Fruit fly (Drosophila melanogaster) whole organism, embryonic: Measurements from ENCODE around the gene BckdhA.
A peak's percentile ranks its signal among the peaks of the same experiment; 100 is the strongest.

Experiments
- Bgb ChIP-seq: fragments of 200-800 bp; sonication (Bioruptor generic); IDR thresholded peaks from 2 replicates; pipeline ENCODE4 v1.3.6; 2022; ENCODE audit warnings: missing biosample characterization, missing genetic modification characterization; ENCODE audit not compliant: partially characterized antibody
- CG10543 ChIP-seq: fragments of 200-800 bp; sonication (Bioruptor generic); optimal IDR thresholded peaks from 3 replicates; lab custom pipeline; 2017; ENCODE audit warnings: missing biosample characterization, mild to moderate bottlenecking, missing genetic modification characterization, moderate library complexity
- CG12744 ChIP-seq: fragments of 200-800 bp; sonication (Bioruptor generic); optimal IDR thresholded peaks from 2 replicates; lab custom pipeline; 2016; ENCODE audit warnings: missing biosample characterization, missing genetic modification characterization
- CG12769 ChIP-seq: fragments of 200-800 bp; sonication (Bioruptor generic); optimal IDR thresholded peaks from 2 replicates; lab custom pipeline; 2019; ENCODE audit warnings: missing biosample characterization, mild to moderate bottlenecking, missing genetic modification characterization, moderate library complexity
- CG12942 ChIP-seq: fragments of 200-800 bp; sonication (Bioruptor generic); optimal IDR thresholded peaks from 3 replicates; lab custom pipeline; 2016; ENCODE audit warnings: missing biosample characterization, missing genetic modification characterization
- CG13424 ChIP-seq: fragments of 200-800 bp; sonication (Bioruptor generic); optimal IDR thresholded peaks from 2 replicates; lab custom pipeline; 2019; ENCODE audit warnings: missing biosample characterization, mild to moderate bottlenecking, missing genetic modification characterization, moderate library complexity
- CG14014 ChIP-seq: fragments of 200-800 bp; sonication (Bioruptor generic); IDR thresholded peaks from 2 replicates; pipeline ENCODE4 v1.3.6; 2022; ENCODE audit warnings: missing biosample characterization, missing genetic modification characterization
- CG14860 ChIP-seq: fragments of 200-800 bp; sonication (Bioruptor generic); IDR thresholded peaks from 3 replicates; pipeline ENCODE4 v1.3.6; 2022; ENCODE audit warnings: missing biosample characterization, missing genetic modification characterization; ENCODE audit not compliant: partially characterized antibody
- CG15601 ChIP-seq: fragments of 200-800 bp; sonication (Bioruptor generic); optimal IDR thresholded peaks from 3 replicates; lab custom pipeline; 2019; ENCODE audit warnings: missing biosample characterization, mild to moderate bottlenecking, missing genetic modification characterization, moderate library complexity
- CG17186 ChIP-seq: fragments of 200-800 bp; sonication (Bioruptor generic); optimal IDR thresholded peaks from 3 replicates; lab custom pipeline; 2017; ENCODE audit warnings: missing biosample characterization, missing genetic modification reagents, missing genetic modification characterization
- CG30431 ChIP-seq: fragments of 200-800 bp; sonication (Bioruptor generic); optimal IDR thresholded peaks from 2 replicates; lab custom pipeline; 2017; ENCODE audit warnings: missing biosample characterization, missing genetic modification characterization
- CG33557 ChIP-seq: fragments of 200-800 bp; sonication (Bioruptor generic); optimal IDR thresholded peaks from 2 replicates; lab custom pipeline; 2019; ENCODE audit warnings: missing biosample characterization, mild to moderate bottlenecking, missing genetic modification characterization, moderate library complexity
- CG34224 ChIP-seq: fragments of 200-800 bp; sonication (Bioruptor generic); IDR thresholded peaks from 3 replicates; pipeline ENCODE4 v1.3.6; 2022; ENCODE audit warnings: missing biosample characterization, missing genetic modification characterization; ENCODE audit not compliant: partially characterized antibody
- CG42726 ChIP-seq: fragments of 200-800 bp; sonication (Bioruptor generic); IDR thresholded peaks from 2 replicates; pipeline ENCODE4 v1.3.6; 2022; ENCODE audit warnings: missing biosample characterization, missing genetic modification characterization; ENCODE audit not compliant: partially characterized antibody
- CG4282 ChIP-seq: fragments of 200-800 bp; sonication (Bioruptor generic); optimal IDR thresholded peaks from 2 replicates; lab custom pipeline; 2016; ENCODE audit warnings: missing biosample characterization, missing genetic modification characterization
- CG4424 ChIP-seq: fragments of 200-800 bp; sonication (Bioruptor generic); optimal IDR thresholded peaks from 3 replicates; lab custom pipeline; 2016; ENCODE audit warnings: missing biosample characterization, missing genetic modification characterization
- CG7987 ChIP-seq: fragments of 200-800 bp; sonication (Bioruptor generic); optimal IDR thresholded peaks from 2 replicates; lab custom pipeline; 2018; ENCODE audit warnings: missing biosample characterization, mild to moderate bottlenecking, missing genetic modification characterization, moderate library complexity
- CG8388 ChIP-seq: fragments of 200-800 bp; sonication (Bioruptor generic); optimal IDR thresholded peaks from 2 replicates; lab custom pipeline; 2019; ENCODE audit warnings: missing biosample characterization, mild to moderate bottlenecking, missing genetic modification characterization, moderate library complexity
- CG8944 ChIP-seq: fragments of 200-800 bp; sonication (Bioruptor generic); optimal IDR thresholded peaks from 3 replicates; lab custom pipeline; 2016; ENCODE audit warnings: missing biosample characterization, missing genetic modification characterization
- CG9215 ChIP-seq: fragments of 200-800 bp; sonication (Bioruptor generic); IDR thresholded peaks from 2 replicates; pipeline ENCODE4 v1.3.6; 2022; ENCODE audit warnings: missing biosample characterization, missing genetic modification characterization
- Dfd ChIP-seq, 2 experiments: fragments of >200 bp; optimal IDR thresholded peaks; 2 replicates each; lab custom pipeline; 2017; ENCODE audit warnings: missing biosample characterization in 2 of 2, missing genetic modification characterization in 2 of 2
- Gsc ChIP-seq: fragments of 200-800 bp; sonication (Bioruptor generic); IDR thresholded peaks from 2 replicates; pipeline ENCODE4 v1.3.6; 2022; ENCODE audit warnings: missing biosample characterization, missing genetic modification characterization
- H2.0 ChIP-seq: fragments of 200-800 bp; sonication (Bioruptor generic); IDR thresholded peaks from 2 replicates; pipeline ENCODE4 v1.3.6; 2022; ENCODE audit warnings: missing biosample characterization, missing genetic modification characterization
- HHEX ChIP-seq: fragments of 200-800 bp; sonication (Bioruptor generic); optimal IDR thresholded peaks from 3 replicates; lab custom pipeline; 2017; ENCODE audit warnings: missing biosample characterization, mild to moderate bottlenecking, missing genetic modification characterization, missing genetic modification reagents
- HLH3B ChIP-seq: fragments of 200-800 bp; sonication (Bioruptor generic); IDR thresholded peaks from 2 replicates; pipeline ENCODE4 v1.3.6; 2022; ENCODE audit warnings: missing biosample characterization, missing genetic modification characterization
- Jarid2 ChIP-seq: fragments of 200-800 bp; sonication (Bioruptor generic); optimal IDR thresholded peaks from 3 replicates; lab custom pipeline; 2017; ENCODE audit warnings: mild to moderate bottlenecking, missing biosample characterization, missing genetic modification reagents, missing genetic modification characterization
- Meics ChIP-seq: fragments of 200-800 bp; sonication (Bioruptor generic); optimal IDR thresholded peaks from 2 replicates; lab custom pipeline; 2017; ENCODE audit warnings: missing biosample characterization, mild to moderate bottlenecking, missing genetic modification characterization
- Neu2 ChIP-seq: fragments of 200-800 bp; sonication (Bioruptor generic); optimal IDR thresholded peaks from 3 replicates; lab custom pipeline; 2016; ENCODE audit warnings: missing biosample characterization, missing genetic modification characterization, borderline replicate concordance
- Sox102F ChIP-seq: fragments of 200-800 bp; sonication (Bioruptor generic); optimal IDR thresholded peaks from 2 replicates; lab custom pipeline; 2018; ENCODE audit warnings: missing biosample characterization, mild to moderate bottlenecking, missing genetic modification characterization, moderate library complexity
- Sry-δ ChIP-seq: fragments of 200-800 bp; sonication (Bioruptor generic); optimal IDR thresholded peaks from 2 replicates; lab custom pipeline; 2016; ENCODE audit warnings: missing biosample characterization, missing genetic modification characterization
- abd-A ChIP-seq: fragments of 200-800 bp; sonication (Bioruptor generic); optimal IDR thresholded peaks from 3 replicates; lab custom pipeline; 2019; ENCODE audit warnings: missing biosample characterization, mild to moderate bottlenecking, missing genetic modification characterization, moderate library complexity
- ara ChIP-seq: fragments of 200-800 bp; sonication (Bioruptor generic); IDR thresholded peaks from 2 replicates; pipeline ENCODE4 v1.3.6; 2022; ENCODE audit warnings: missing biosample characterization, missing genetic modification characterization
- cad ChIP-seq: fragments of >200 bp; optimal IDR thresholded peaks from 2 replicates; lab custom pipeline; 2017; ENCODE audit warnings: missing biosample characterization, missing genetic modification characterization
- chinmo ChIP-seq: fragments of 200-800 bp; sonication (Bioruptor generic); IDR thresholded peaks from 4 replicates; pipeline ENCODE4 v1.3.6; 2022; ENCODE audit warnings: missing biosample characterization, missing genetic modification characterization; ENCODE audit not compliant: partially characterized antibody
- chm ChIP-seq: fragments of 200-800 bp; sonication (Bioruptor generic); IDR thresholded peaks from 2 replicates; pipeline ENCODE4 v1.3.6; 2022; ENCODE audit warnings: missing biosample characterization, missing genetic modification characterization
- crc ChIP-seq: fragments of 200-800 bp; sonication (Bioruptor generic); optimal IDR thresholded peaks from 2 replicates; lab custom pipeline; 2016; ENCODE audit warnings: missing biosample characterization, missing genetic modification characterization
- croc ChIP-seq: fragments of 200-800 bp; sonication (Bioruptor generic); conservative IDR thresholded peaks from 3 replicates; pipeline ENCODE4 v1.3.6; 2022; ENCODE audit warnings: missing biosample characterization, missing genetic modification characterization
- ewg ChIP-seq: fragments of 200-800 bp; sonication (Bioruptor generic); optimal IDR thresholded peaks from 3 replicates; lab custom pipeline; 2017; ENCODE audit warnings: mild to moderate bottlenecking, missing biosample characterization, missing genetic modification reagents, missing genetic modification characterization
- gcm2 ChIP-seq: fragments of 200-800 bp; sonication (Bioruptor generic); optimal IDR thresholded peaks from 2 replicates; lab custom pipeline; 2016; ENCODE audit warnings: missing biosample characterization, missing genetic modification characterization
- hb ChIP-seq: fragments of 200-800 bp; sonication (Bioruptor generic); IDR thresholded peaks from 3 replicates; pipeline ENCODE4 v1.3.6; 2022; ENCODE audit warnings: missing biosample characterization, missing genetic modification characterization; ENCODE audit not compliant: partially characterized antibody
- knrl ChIP-seq: fragments of 200-800 bp; sonication (Bioruptor generic); IDR thresholded peaks from 3 replicates; pipeline ENCODE4 v1.3.6; 2022; ENCODE audit warnings: missing biosample characterization, missing genetic modification characterization; ENCODE audit not compliant: partially characterized antibody
- pb ChIP-seq: fragments of 200-800 bp; sonication (Bioruptor generic); optimal IDR thresholded peaks from 3 replicates; lab custom pipeline; 2016; ENCODE audit warnings: missing biosample characterization, missing genetic modification characterization
- sc ChIP-seq, 3 experiments: fragments of >200 bp in 2 of 3; fragments of 200-800 bp in 1 of 3; sonication (Bioruptor generic) in 1 of 3; optimal IDR thresholded peaks; 2 replicates in 2 of 3; 3 replicates in 1 of 3; lab custom pipeline; 2017; ENCODE audit warnings: mild to moderate bottlenecking in 1 of 3, missing biosample characterization in 1 of 3, missing genetic modification characterization in 1 of 3, missing genetic modification reagents in 1 of 3
- schlank ChIP-seq: fragments of 200-800 bp; sonication (Bioruptor generic); optimal IDR thresholded peaks from 2 replicates; lab custom pipeline; 2018; ENCODE audit warnings: missing biosample characterization, mild to moderate bottlenecking, missing genetic modification characterization
- so ChIP-seq: fragments of 200-800 bp; sonication (Bioruptor generic); IDR thresholded peaks from 3 replicates; pipeline ENCODE4 v1.3.6; 2022; ENCODE audit warnings: missing biosample characterization, missing genetic modification characterization
- usp ChIP-seq: fragments of >200 bp; optimal IDR thresholded peaks from 2 replicates; lab custom pipeline; 2017; ENCODE audit warnings: missing biosample characterization, missing genetic modification characterization
- vvl ChIP-seq: fragments of 200-800 bp; sonication (Bioruptor generic); IDR thresholded peaks from 2 replicates; pipeline ENCODE4 v1.3.6; 2022; ENCODE audit warnings: missing biosample characterization, missing genetic modification characterization
- wdn ChIP-seq: fragments of 200-800 bp; sonication (Bioruptor generic); IDR thresholded peaks from 2 replicates; pipeline ENCODE4 v1.3.6; 2022; ENCODE audit warnings: missing biosample characterization, missing genetic modification characterization

Gene BckdhA

DNA sequence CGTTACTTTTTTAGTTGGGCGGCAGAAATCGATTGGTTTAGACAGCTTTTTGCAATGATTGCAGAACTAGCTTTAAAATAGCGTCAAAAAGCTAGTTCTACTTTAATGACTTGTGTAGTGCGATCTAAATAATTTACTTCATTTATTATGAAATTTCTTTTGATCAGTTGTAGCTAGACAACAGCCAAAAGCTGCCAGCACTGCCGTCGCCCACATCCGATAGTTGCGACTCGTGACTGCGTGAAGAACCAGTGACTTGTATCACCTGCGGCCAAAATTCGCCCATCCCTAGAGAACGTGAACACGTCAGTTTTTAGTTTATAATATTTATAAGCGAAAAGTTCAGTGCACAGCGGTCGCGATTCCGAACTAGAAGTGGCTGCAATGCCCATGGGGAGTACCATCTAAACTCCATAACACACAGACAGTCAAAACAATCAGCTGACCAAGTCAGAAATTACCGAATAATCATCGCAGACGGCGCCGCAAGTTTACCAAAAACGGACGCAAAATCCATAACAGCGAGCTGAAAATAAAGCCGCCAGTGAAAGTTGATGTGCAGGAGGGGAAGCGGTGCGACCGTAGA, 31.2 kb downstream of the BckdhA start, which contains the start of gene P58IPK (continued):
- peak; percentile 59 for TF ChIP-seq H2.0 (GFP tag; lab: Robert Waterston, UW)
- TF ChIP-seq CG9215, result peak; percentile 65
- peak; percentile 92 for TF ChIP-seq CG34224 (GFP tag; lab: Robert Waterston, UW)
- peak; percentile 72 for TF ChIP-seq CG12744 (GFP tag; lab: Kevin White, UChicago)
- TF ChIP-seq gcm2 (GFP tag; lab: Kevin White, UChicago), result no peak
- peak; percentile 96 for TF ChIP-seq knrl (GFP tag; lab: Robert Waterston, UW)
- TF ChIP-seq CG4424 (GFP tag; lab: Kevin White, UChicago), result peak; percentile 51
- peak; percentile 56 for TF ChIP-seq Meics (GFP tag; lab: Kevin White, UChicago)
- TF ChIP-seq CG15601 (tag; lab: Kevin White, UChicago), result peak; percentile 46
- TF ChIP-seq CG8388 (GFP tag; lab: Kevin White, UChicago), result peak; percentile 27
- peak; percentile 16; the same call in 1 of the 3 replicates for TF ChIP-seq croc (GFP tag; lab: Robert Waterston, UW)
- no peak for TF ChIP-seq Dfd (GFP tag; optimal IDR thresholded peaks at IDR 0.05; lab: Kevin White, UChicago)
- TF ChIP-seq CG33557 (GFP tag; lab: Kevin White, UChicago), result peak; percentile 20
- TF ChIP-seq HHEX (GFP tag; lab: Kevin White, UChicago), result peak; percentile 37
- TF ChIP-seq Neu2, result no peak
- peak; percentile 29; the same call in 1 of the 2 replicates for TF ChIP-seq HLH3B
- peak; percentile 56 for TF ChIP-seq CG14014 (GFP tag; lab: Robert Waterston, UW)
- TF ChIP-seq CG42726, result peak; percentile 96
- no peak for TF ChIP-seq abd-A (tag; lab: Kevin White, UChicago)
- TF ChIP-seq Bgb (GFP tag; lab: Robert Waterston, UW), result peak; percentile 98
- TF ChIP-seq CG12942, result peak; percentile 47
- peak; percentile 97 for TF ChIP-seq Sry-δ (GFP tag; lab: Kevin White, UChicago)
- TF ChIP-seq crc (GFP tag; lab: Kevin White, UChicago), result peak; percentile 54
- TF ChIP-seq CG14860 (GFP tag; lab: Robert Waterston, UW), result peak; percentile 88
- peak; percentile 90 for TF ChIP-seq hb
- TF ChIP-seq CG4282 (GFP tag; lab: Kevin White, UChicago), result peak; percentile 0
- peak; percentile 7 for TF ChIP-seq CG10543 (GFP tag; lab: Kevin White, UChicago)
- peak; percentile 62 for TF ChIP-seq CG13424 (tag; lab: Kevin White, UChicago)
- no peak for TF ChIP-seq ara (GFP tag; lab: Robert Waterston, UW)
- peak; percentile 19 for TF ChIP-seq ewg (GFP tag; lab: Kevin White, UChicago)
- no peak; the same call in 1 of the 2 replicates for TF ChIP-seq chm (GFP tag; lab: Robert Waterston, UW)
- TF ChIP-seq CG8944, result peak; percentile 65
- no peak for TF ChIP-seq Sox102F (GFP tag; lab: Kevin White, UChicago)
- TF ChIP-seq Jarid2 (GFP tag; lab: Kevin White, UChicago), result peak; percentile 40
- no peak for TF ChIP-seq usp (GFP tag; lab: Kevin White, UChicago)
- TF ChIP-seq so, result no peak
- TF ChIP-seq chinmo (GFP tag; lab: Robert Waterston, UW), result peak; percentile 73; the same call in 2 of the 4 replicates
- no peak for TF ChIP-seq cad (GFP tag; lab: Kevin White, UChicago)
- TF ChIP-seq schlank (tag; lab: Kevin White, UChicago), result peak; percentile 25
- TF ChIP-seq wdn (GFP tag; lab: Robert Waterston, UW), result 0 out of 2 replicates have a peak, but pooled peaks have one; percentile 41
- peak; percentile 69 for TF ChIP-seq CG12769 (tag; lab: Kevin White, UChicago)
- peak; percentile 81 for TF ChIP-seq vvl
- TF ChIP-seq CG30431 (GFP tag; lab: Kevin White, UChicago), result peak; percentile 1
- TF ChIP-seq Gsc (GFP tag; lab: Robert Waterston, UW), result no peak
- TF ChIP-seq pb (GFP tag; lab: Kevin White, UChicago), result peak; percentile 38
- TF ChIP-seq sc (optimal IDR thresholded peaks at IDR 0.05; lab: Kevin White, UChicago), result no peak
- no peak for TF ChIP-seq sc (GFP tag; optimal IDR thresholded peaks at IDR 0.05; lab: Kevin White, UChicago)
- TF ChIP-seq CG17186 (GFP tag; lab: Kevin White, UChicago), result peak; percentile 72
- TF ChIP-seq CG7987 (GFP tag; lab: Kevin White, UChicago), result peak; percentile 67
